Worm (Caenorhabditis elegans) whole organism, late embryonic: ENCODE results near the gene str-166.
A peak's percentile ranks its signal among the peaks of the same experiment; 100 is the strongest.

Experiments
- C08G9.2 ChIP-seq: sonication (generic microtip); optimal IDR thresholded peaks from 2 replicates; lab custom pipeline; 2016; ENCODE audit warnings: mild to moderate bottlenecking, missing genetic modification characterization, moderate library complexity, missing compliant biosample characterization
- F13H6.1 ChIP-seq: sonication (generic microtip); optimal IDR thresholded peaks from 2 replicates; lab custom pipeline; 2016; ENCODE audit warnings: missing genetic modification characterization, missing compliant biosample characterization
- Y22D7AL.16 ChIP-seq: sonication (generic microtip); optimal IDR thresholded peaks from 2 replicates; lab custom pipeline; 2016; ENCODE audit warnings: missing genetic modification characterization, missing compliant biosample characterization
- ama-1 ChIP-seq: fragments of 150-350 bp; optimal IDR thresholded peaks from 2 replicates; lab custom pipeline; 2014
- che-1 ChIP-seq: sonication (generic microtip); optimal IDR thresholded peaks from 2 replicates; lab custom pipeline; 2016; ENCODE audit warnings: mild to moderate bottlenecking, missing genetic modification characterization, missing compliant biosample characterization
- elt-2 ChIP-seq: sonication (generic microtip); optimal IDR thresholded peaks from 2 replicates; lab custom pipeline; 2016; ENCODE audit warnings: missing genetic modification reagents, missing genetic modification characterization, missing compliant biosample characterization
- eyg-1 ChIP-seq: sonication (generic microtip); optimal IDR thresholded peaks from 2 replicates; lab custom pipeline; 2016; ENCODE audit warnings: missing genotype, missing genetic modification characterization, missing compliant biosample characterization
- hlh-13 ChIP-seq: fragments of 200-800 bp; sonication (Bioruptor generic); optimal IDR thresholded peaks from 2 replicates; lab custom pipeline; 2018; ENCODE audit warnings: mild to moderate bottlenecking, missing genetic modification characterization, missing compliant biosample characterization
- hlh-15 ChIP-seq: sonication (generic microtip); optimal IDR thresholded peaks from 2 replicates; lab custom pipeline; 2016; ENCODE audit warnings: missing genetic modification characterization, missing compliant biosample characterization
- hlh-30 ChIP-seq: sonication (generic microtip); optimal IDR thresholded peaks from 2 replicates; lab custom pipeline; 2017; ENCODE audit warnings: antibody characterized with exemption, missing genetic modification characterization, missing compliant biosample characterization; ENCODE audit not compliant: insufficient read depth
- hlh-8 ChIP-seq: sonication (generic microtip); optimal IDR thresholded peaks from 2 replicates; lab custom pipeline; 2016; ENCODE audit warnings: missing genotype, missing genetic modification characterization, missing compliant biosample characterization
- nhr-11 ChIP-seq: fragments of 150-350 bp; optimal IDR thresholded peaks from 2 replicates; lab custom pipeline; 2014; ENCODE audit warnings: missing biosample characterization, missing genetic modification characterization
- odd-2 ChIP-seq: sonication (generic microtip); optimal IDR thresholded peaks from 2 replicates; lab custom pipeline; 2017; ENCODE audit warnings: antibody characterized with exemption, mild to moderate bottlenecking, missing genetic modification characterization, missing compliant biosample characterization
- pqm-1 ChIP-seq: sonication (generic microtip); optimal IDR thresholded peaks from 2 replicates; lab custom pipeline; 2016; ENCODE audit warnings: missing genetic modification characterization, missing compliant biosample characterization
- rnt-1 ChIP-seq: sonication (generic microtip); optimal IDR thresholded peaks from 2 replicates; lab custom pipeline; 2016; ENCODE audit warnings: missing genetic modification characterization, missing compliant biosample characterization
- tbx-7 ChIP-seq: sonication (generic microtip); optimal IDR thresholded peaks from 2 replicates; lab custom pipeline; 2016; ENCODE audit warnings: missing genotype, missing genetic modification characterization, missing compliant biosample characterization
- unc-55 ChIP-seq: sonication (generic microtip); optimal IDR thresholded peaks from 2 replicates; lab custom pipeline; 2017; ENCODE audit warnings: missing biosample characterization, missing genetic modification reagents, missing genetic modification characterization
- ztf-16 ChIP-seq: sonication (generic microtip); optimal IDR thresholded peaks from 2 replicates; lab custom pipeline; 2017; ENCODE audit warnings: missing genetic modification characterization, missing compliant biosample characterization

str-166 gene

DNA sequence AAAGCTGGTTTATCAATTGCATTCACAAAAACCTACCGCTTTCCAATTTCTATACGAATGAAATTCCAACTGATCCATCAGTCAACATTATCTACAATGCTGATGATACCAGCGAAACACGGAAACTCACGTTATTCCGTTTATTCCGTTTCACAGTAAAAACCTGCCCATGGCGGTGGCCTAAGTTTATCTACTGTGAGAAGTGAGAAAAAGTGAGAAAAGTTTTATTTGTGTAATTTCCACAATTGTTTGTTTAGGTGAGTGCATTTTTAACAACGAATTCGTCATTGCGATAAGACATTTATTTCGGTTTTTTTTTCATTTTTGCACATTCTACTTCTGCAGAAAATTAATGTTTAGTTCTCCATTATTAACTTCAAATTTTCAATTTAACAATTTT lies 46.0 kb downstream of the str-166 start, which contains the start of gene Y9C9A.8:
TSS of gene Y9C9A.8 (plus strand) at position 301 of the 400 bp plus-strand sequence.
- TF ChIP-seq hlh-30: no peak
- no peak for TF ChIP-seq pqm-1 (tag; lab: Kevin White, UChicago)
- no peak for TF ChIP-seq rnt-1 (tag; lab: Kevin White, UChicago)
- TF ChIP-seq unc-55 (GFP tag; lab: Kevin White, UChicago): no peak
- TF ChIP-seq nhr-11 (tag; lab: Kevin White, UChicago): no peak
- no peak for TF ChIP-seq hlh-8
- TF ChIP-seq C08G9.2: no peak

DNA sequence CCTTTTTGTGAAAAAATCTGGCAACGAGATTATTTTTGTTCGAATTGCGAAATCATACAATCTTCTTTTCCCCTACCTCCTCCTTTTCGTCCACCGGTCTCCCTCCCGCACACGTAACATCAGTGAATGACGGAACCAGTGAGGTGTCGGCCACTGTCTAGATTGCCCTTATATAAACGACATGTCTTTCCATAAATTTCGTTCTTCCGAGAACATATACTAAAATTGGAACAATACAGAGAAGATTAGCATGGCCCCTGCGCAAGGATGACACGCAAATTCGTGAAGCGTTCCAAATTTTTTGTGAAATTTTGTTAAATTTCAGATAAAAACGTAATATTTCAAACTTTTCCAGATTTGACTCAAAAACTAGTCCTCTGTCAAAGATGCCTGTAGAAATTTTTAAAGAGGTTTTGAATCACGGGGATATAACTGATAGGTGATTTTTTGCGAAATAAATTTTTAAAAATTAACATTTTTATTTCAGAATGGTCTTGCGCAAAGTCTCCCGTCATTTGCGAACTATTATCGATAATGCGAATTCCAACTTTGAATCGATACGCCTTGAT lies 46.8 kb downstream of the str-166 start:
- peak; percentile 33 for TF ChIP-seq elt-2 (tag; lab: Kevin White, UChicago)
- no peak for TF ChIP-seq pqm-1 (tag; lab: Kevin White, UChicago)

DNA sequence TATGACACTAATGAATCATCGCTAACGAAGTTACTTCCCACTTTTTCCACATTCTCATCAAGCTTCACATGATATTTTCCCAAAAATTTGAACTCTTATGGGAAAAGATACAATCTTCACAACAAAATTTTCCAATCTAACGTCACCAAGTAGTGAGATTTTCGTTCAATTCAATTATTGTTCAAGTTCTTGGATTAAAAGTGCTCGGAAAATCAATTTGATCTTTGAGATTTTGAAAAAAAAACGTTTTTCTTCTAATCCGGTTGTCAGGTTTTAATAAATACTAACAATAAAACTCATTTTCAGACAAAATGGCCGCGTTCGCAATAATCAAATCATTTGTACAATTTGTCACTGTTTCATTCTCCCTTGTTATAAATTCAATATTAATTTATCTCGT lies 50.0 kb downstream of the str-166 start, which contains the start of gene str-153:
TSS of gene str-153 (plus strand) at position 301 of the 400 bp plus-strand sequence.
- TF ChIP-seq odd-2 (tag; lab: Kevin White, UChicago) (no peak), ama-1 (no peak), hlh-8 (no peak), F13H6.1 (tag; lab: Kevin White, UChicago) (no peak), tbx-7 (no peak), Y22D7AL.16 (tag; lab: Kevin White, UChicago) (no peak), eyg-1 (tag; lab: Kevin White, UChicago) (no peak), che-1 (tag; lab: Kevin White, UChicago) (no peak), C08G9.2 (no peak), hlh-13 (GFP tag; lab: Kevin White, UChicago) (no peak), hlh-30 (no peak), hlh-15 (tag; lab: Kevin White, UChicago) (no peak), ztf-16 (tag; lab: Kevin White, UChicago) (no peak)
